Fruit fly (Drosophila melanogaster) whole organism, pupa: Measurements from ENCODE around the gene CG43736.

Experiments used
- CG10348 ChIP-seq: fragments of 200-800 bp; sonication (Bioruptor generic); IDR thresholded peaks from 2 replicates; pipeline ENCODE4 v1.3.6; 2022; ENCODE audit warnings: missing biosample characterization, missing genetic modification characterization
- CG12605 ChIP-seq: fragments of 200-800 bp; sonication (Bioruptor generic); IDR thresholded peaks from 2 replicates; pipeline ENCODE4 v1.3.6; 2022; ENCODE audit warnings: missing biosample characterization, missing genetic modification characterization
- CG13204 ChIP-seq: fragments of 200-800 bp; sonication (Bioruptor generic); optimal IDR thresholded peaks from 2 replicates; lab custom pipeline; 2018; ENCODE audit warnings: missing biosample characterization, mild to moderate bottlenecking, missing genetic modification characterization, moderate library complexity
- CG14655 ChIP-seq: fragments of 200-800 bp; sonication (Bioruptor generic); optimal IDR thresholded peaks from 3 replicates; lab custom pipeline; 2017; ENCODE audit warnings: mild to moderate bottlenecking, missing biosample characterization, missing genetic modification reagents, missing genetic modification characterization
- CG15710 ChIP-seq: fragments of 200-800 bp; sonication (Bioruptor generic); optimal IDR thresholded peaks from 2 replicates; lab custom pipeline; 2018; ENCODE audit warnings: missing biosample characterization, mild to moderate bottlenecking, missing genetic modification characterization, moderate library complexity
- CG17806 ChIP-seq: fragments of 200-800 bp; sonication (Bioruptor generic); optimal IDR thresholded peaks from 2 replicates; lab custom pipeline; 2018; ENCODE audit warnings: missing biosample characterization, mild to moderate bottlenecking, missing genetic modification characterization, moderate library complexity
- CG32121 ChIP-seq: fragments of 200-800 bp; sonication (Bioruptor generic); IDR thresholded peaks from 2 replicates; pipeline ENCODE4 v1.3.6; 2022; ENCODE audit warnings: missing biosample characterization, missing genetic modification characterization
- CG34367 ChIP-seq: fragments of 200-800 bp; sonication (Bioruptor generic); optimal IDR thresholded peaks from 2 replicates; lab custom pipeline; 2018; ENCODE audit warnings: missing biosample characterization, mild to moderate bottlenecking, missing genetic modification characterization
- CG4496 ChIP-seq: fragments of 200-800 bp; sonication (Bioruptor generic); IDR thresholded peaks from 3 replicates; pipeline ENCODE4 v1.3.6; 2022; ENCODE audit warnings: missing biosample characterization, missing genetic modification characterization
- CG8159 ChIP-seq: fragments of 200-800 bp; sonication (Bioruptor generic); optimal IDR thresholded peaks from 3 replicates; lab custom pipeline; 2018; ENCODE audit warnings: missing biosample characterization, mild to moderate bottlenecking, missing genetic modification characterization, moderate library complexity
- CG8301 ChIP-seq: fragments of 200-800 bp; sonication (Bioruptor generic); optimal IDR thresholded peaks from 2 replicates; lab custom pipeline; 2018; ENCODE audit warnings: missing biosample characterization, mild to moderate bottlenecking, missing genetic modification characterization
- CG9948 ChIP-seq: fragments of 200-800 bp; sonication (Bioruptor generic); optimal IDR thresholded peaks from 2 replicates; lab custom pipeline; 2018; ENCODE audit warnings: missing biosample characterization, mild to moderate bottlenecking, missing genetic modification characterization, moderate library complexity
- D1 ChIP-seq: fragments of 200-800 bp; sonication (Bioruptor generic); optimal IDR thresholded peaks from 2 replicates; lab custom pipeline; 2018; ENCODE audit warnings: missing biosample characterization, mild to moderate bottlenecking, missing genetic modification characterization, moderate library complexity
- EcR ChIP-seq: fragments of 200-800 bp; sonication (Bioruptor generic); optimal IDR thresholded peaks from 3 replicates; lab custom pipeline; 2019; ENCODE audit warnings: missing biosample characterization, missing genetic modification characterization, mild to moderate bottlenecking, moderate library complexity, missing genetic modification reagents
- Ets98B ChIP-seq: fragments of 200-800 bp; sonication (Bioruptor generic); IDR thresholded peaks from 2 replicates; pipeline ENCODE4 v1.3.6; 2022; ENCODE audit warnings: missing biosample characterization, missing genetic modification characterization
- Pif1A ChIP-seq: fragments of 200-800 bp; sonication (Bioruptor generic); optimal IDR thresholded peaks from 3 replicates; lab custom pipeline; 2016; ENCODE audit warnings: missing biosample characterization, missing genetic modification characterization
- Pif1B ChIP-seq: fragments of 200-800 bp; sonication (Bioruptor generic); optimal IDR thresholded peaks from 3 replicates; lab custom pipeline; 2016; ENCODE audit warnings: missing biosample characterization, missing genetic modification characterization
- Snoo ChIP-seq: fragments of 200-800 bp; sonication (Bioruptor generic); optimal IDR thresholded peaks from 3 replicates; lab custom pipeline; 2017; ENCODE audit warnings: missing biosample characterization, mild to moderate bottlenecking, missing genetic modification characterization, inconsistent platforms
- fd96Ca ChIP-seq: fragments of 200-800 bp; sonication (Bioruptor generic); IDR thresholded peaks from 3 replicates; pipeline ENCODE4 v1.3.6; 2022; ENCODE audit warnings: missing biosample characterization, missing genetic modification characterization
- gl ChIP-seq: fragments of 200-800 bp; sonication (Bioruptor generic); optimal IDR thresholded peaks from 2 replicates; lab custom pipeline; 2018; ENCODE audit warnings: missing biosample characterization, mild to moderate bottlenecking, missing genetic modification characterization
- rn ChIP-seq: fragments of 200-800 bp; sonication (Bioruptor generic); IDR thresholded peaks from 2 replicates; pipeline ENCODE4 v1.3.6; 2022; ENCODE audit warnings: missing biosample characterization, missing genetic modification characterization

The CG43736 gene

DNA sequence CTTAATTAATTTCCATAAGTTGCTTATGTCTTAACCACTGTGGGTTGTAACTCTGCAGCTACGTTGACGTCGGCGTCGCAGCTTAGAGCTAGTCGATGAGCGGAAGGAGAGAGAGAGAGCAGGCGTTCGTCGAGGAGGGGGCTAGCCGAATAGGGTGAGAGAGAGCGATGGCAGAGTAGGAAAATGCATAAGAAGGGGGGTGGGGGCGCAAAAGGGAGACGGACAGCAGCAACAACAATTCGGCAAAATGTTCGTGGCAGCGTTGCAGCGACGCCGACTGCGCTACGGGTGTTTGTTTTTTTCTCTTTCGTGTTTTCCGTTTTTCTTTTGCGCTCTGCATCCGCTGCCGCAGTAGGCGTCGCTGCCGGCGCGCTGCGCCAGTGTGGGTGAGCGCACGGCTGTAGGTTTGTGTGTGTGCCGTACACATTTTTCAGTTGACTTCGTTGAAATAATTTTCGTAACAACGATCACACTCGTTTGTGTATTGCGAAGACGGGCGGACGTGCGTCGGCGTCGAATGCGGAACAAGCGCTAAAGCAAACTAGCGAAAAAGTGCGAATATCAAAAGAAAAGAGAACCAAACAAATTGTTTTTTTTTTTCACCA, 4.4 kb downstream of the CG43736 start:
- TF ChIP-seq CG34367 (no peak), CG15710 (tag; lab: Kevin White, UChicago) (no peak), fd96Ca (peak; percentile 55; the same call in 1 of the 3 replicates), EcR (peak; percentile 62), CG8301 (tag; lab: Kevin White, UChicago) (no peak), CG14655 (GFP tag; lab: Kevin White, UChicago) (no peak), Ets98B (GFP tag; lab: Robert Waterston, UW) (peak; percentile 34; the same call in 1 of the 2 replicates), CG13204 (GFP tag; lab: Kevin White, UChicago) (peak; percentile 65), CG8159 (tag; lab: Kevin White, UChicago) (no peak), D1 (tag; lab: Kevin White, UChicago) (no peak), CG10348 (GFP tag; lab: Robert Waterston, UW) (no peak), Snoo (tag; lab: Kevin White, UChicago) (no peak), gl (tag; lab: Kevin White, UChicago) (no peak), CG9948 (tag; lab: Kevin White, UChicago) (peak; percentile 12), Pif1B (no peak), CG32121 (GFP tag; lab: Robert Waterston, UW) (peak; percentile 30; the same call in 1 of the 2 replicates), CG12605 (GFP tag; lab: Robert Waterston, UW) (peak; percentile 63), CG4496 (peak; percentile 52), rn (GFP tag; lab: Robert Waterston, UW) (no peak), CG17806 (no peak), Pif1A (GFP tag; lab: Kevin White, UChicago) (no peak)

- TF ChIP-seq CG4496, result 0 out of 3 replicates have a peak, but pooled peaks have one; percentile 10
- TF ChIP-seq EcR, result no peak
These were observed 5.2 kb downstream of the CG43736 start for dm6 chrX:6868629-6869579.

DNA sequence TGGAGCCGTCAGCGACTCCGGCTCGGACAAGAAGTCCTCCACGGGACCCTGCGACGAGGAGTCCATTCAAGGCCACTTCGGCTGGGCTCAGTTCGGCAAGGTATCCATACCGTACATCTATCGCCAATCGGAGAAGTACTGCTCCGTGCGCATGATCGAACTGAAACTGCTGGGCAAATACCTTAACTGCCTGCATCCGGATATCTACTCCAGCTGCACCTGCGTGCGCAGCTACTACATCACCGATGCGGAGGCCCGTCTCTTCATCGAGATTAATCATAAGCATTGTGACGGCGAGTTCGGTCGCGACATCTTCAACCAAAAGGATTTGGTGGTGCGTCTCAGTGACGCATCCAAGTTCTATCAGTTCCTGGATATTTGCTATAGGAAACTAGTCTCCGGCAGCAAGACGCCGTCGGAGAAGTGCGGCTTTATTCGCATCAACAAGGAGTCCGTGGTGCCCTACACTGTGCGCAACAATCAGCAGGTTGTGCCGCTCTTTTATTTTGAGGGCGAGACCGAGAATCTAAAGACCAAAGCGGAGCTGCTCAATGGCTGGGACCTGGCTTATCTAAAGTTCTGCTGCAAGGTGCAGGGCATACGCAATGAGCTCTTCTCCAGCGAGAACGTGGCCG, 6.2 kb downstream of the CG43736 start:
- TF ChIP-seq CG32121 (GFP tag; lab: Robert Waterston, UW), result no peak
- TF ChIP-seq gl (tag; lab: Kevin White, UChicago), result no peak
- no peak for TF ChIP-seq Pif1B
- TF ChIP-seq fd96Ca, result no peak
- no peak for TF ChIP-seq CG34367
- no peak for TF ChIP-seq CG13204 (GFP tag; lab: Kevin White, UChicago)
- no peak for TF ChIP-seq CG8301 (tag; lab: Kevin White, UChicago)
- TF ChIP-seq EcR, result no peak
- no peak for TF ChIP-seq D1 (tag; lab: Kevin White, UChicago)
- TF ChIP-seq CG4496, result no peak

dm6 chrX:6871746-6872145, 8.1 kb downstream of the CG43736 start:
- TF ChIP-seq D1 (tag; lab: Kevin White, UChicago), result no peak
- 0 out of 2 replicates have a peak, but pooled peaks have one; percentile 17 for TF ChIP-seq CG12605 (GFP tag; lab: Robert Waterston, UW)
- TF ChIP-seq CG17806, result no peak
- no peak for TF ChIP-seq EcR
- TF ChIP-seq Pif1A (GFP tag; lab: Kevin White, UChicago), result no peak
- TF ChIP-seq CG32121 (GFP tag; lab: Robert Waterston, UW), result no peak

dm6 chrX:6874918-6875454, 11.3 kb downstream of the CG43736 start:
- TF ChIP-seq EcR, result peak; percentile 3
- peak; percentile 3 for TF ChIP-seq CG15710 (tag; lab: Kevin White, UChicago)
- no peak for TF ChIP-seq CG9948 (tag; lab: Kevin White, UChicago)

DNA sequence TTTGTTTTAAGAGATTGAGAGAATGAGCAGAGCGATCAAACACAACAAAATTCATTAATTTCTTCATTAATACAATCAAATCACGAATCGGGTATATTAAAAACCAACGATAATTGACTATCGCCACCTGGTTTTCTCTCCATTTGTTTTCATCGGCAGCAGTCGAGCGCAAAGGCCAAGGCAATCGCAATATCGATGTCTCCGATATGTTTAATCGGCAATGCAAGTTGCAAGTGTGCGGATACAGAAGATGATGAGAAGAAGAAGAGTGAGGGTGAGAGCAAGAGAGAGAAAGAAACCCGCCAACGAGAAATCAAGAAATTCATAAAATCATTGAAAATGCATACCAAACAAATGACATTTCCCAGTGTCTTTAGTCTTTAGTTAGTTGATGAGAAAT, 12.1 kb downstream of the CG43736 start:
- TF ChIP-seq Snoo (tag; lab: Kevin White, UChicago) (no peak), CG15710 (tag; lab: Kevin White, UChicago) (no peak), CG13204 (GFP tag; lab: Kevin White, UChicago) (no peak), CG4496 (no peak), CG32121 (GFP tag; lab: Robert Waterston, UW) (no peak)
